Worm (Caenorhabditis elegans): Measurements from ENCODE around the gene M04G7.2.

ce11 chrIV:409935-410334 is 50.9 kb downstream of the M04G7.2 start, which contains the start of gene kgb-1:
- TF ChIP-seq W03F9.2 (tag; optimal IDR thresholded peaks at IDR 0.05), result no peak
- no peak for TF ChIP-seq him-1 (tag; optimal IDR thresholded peaks at IDR 0.05)
- no peak for TF ChIP-seq dao-5 (tag; optimal IDR thresholded peaks at IDR 0.05)
